Fruit fly (Drosophila melanogaster) whole organism, larva: ENCODE results near the gene CycJ.
A peak's percentile ranks its signal among the peaks of the same experiment; 100 is the strongest.

Experiments used
- noc ChIP-seq: fragments of 200-800 bp; sonication (Bioruptor generic); optimal IDR thresholded peaks from 3 replicates; lab custom pipeline; 2019; ENCODE audit warnings: missing biosample characterization, mild to moderate bottlenecking, missing genetic modification characterization, moderate library complexity

Gene CycJ

dm6 chr3L:3466200-3466599, at the start of gene CycJ:
Gene CycJ, plus strand, starts transcription at chr3L:3466428.
- TF ChIP-seq noc (tag; lab: Kevin White, UChicago) = no peak

dm6 chr3L:3417120-3417519, 49.1 kb upstream of the CycJ start:
- no peak for TF ChIP-seq noc (tag; lab: Kevin White, UChicago)

dm6 chr3L:3417759-3418158, 48.5 kb upstream of the CycJ start:
- TF ChIP-seq noc (tag; lab: Kevin White, UChicago) = no peak

dm6 chr3L:3418207-3419086, 47.8 kb upstream of the CycJ start:
- peak; percentile 80 for TF ChIP-seq noc (tag; lab: Kevin White, UChicago)

- TF ChIP-seq noc (tag; lab: Kevin White, UChicago) = no peak
Measured at dm6 chr3L:3419369-3420232, 46.6 kb upstream of the CycJ start.

dm6 chr3L:3420237-3420643, 46.0 kb upstream of the CycJ start:
- TF ChIP-seq noc (tag; lab: Kevin White, UChicago) = peak; percentile 18

- TF ChIP-seq noc (tag; lab: Kevin White, UChicago) = no peak
Measured at dm6 chr3L:3420674-3421073, 45.6 kb upstream of the CycJ start.

dm6 chr3L:3423006-3423405, 43.2 kb upstream of the CycJ start:
- TF ChIP-seq noc (tag; lab: Kevin White, UChicago) = no peak

- no peak for TF ChIP-seq noc (tag; lab: Kevin White, UChicago)
Measured at dm6 chr3L:3424846-3425245, 41.4 kb upstream of the CycJ start, which contains the start of gene sty. Gene sty, minus strand, starts transcription at chr3L:3424935.

dm6 chr3L:3427037-3427436, 39.2 kb upstream of the CycJ start:
- TF ChIP-seq noc (tag; lab: Kevin White, UChicago) = no peak

- TF ChIP-seq noc (tag; lab: Kevin White, UChicago) = no peak
Measured at dm6 chr3L:3431061-3431648, 35.1 kb upstream of the CycJ start.

dm6 chr3L:3432656-3433344, 33.4 kb upstream of the CycJ start:
- TF ChIP-seq noc (tag; lab: Kevin White, UChicago) = peak; percentile 62

- no peak for TF ChIP-seq noc (tag; lab: Kevin White, UChicago)
Measured at dm6 chr3L:3433955-3434354, 32.3 kb upstream of the CycJ start.

- no peak for TF ChIP-seq noc (tag; lab: Kevin White, UChicago)
Measured at dm6 chr3L:3434882-3435281, 31.3 kb upstream of the CycJ start.
